Worm (Caenorhabditis elegans) whole organism, L4/young adult: ENCODE results near the gene C18H7.11.

Source experiments
- W03F9.2 ChIP-seq: fragments of 150-350 bp; optimal IDR thresholded peaks from 2 replicates; lab custom pipeline; 2014; ENCODE audit warnings: missing biosample characterization, missing genetic modification characterization
- dao-5 ChIP-seq: sonication (generic microtip); optimal IDR thresholded peaks from 2 replicates; lab custom pipeline; 2016; ENCODE audit warnings: missing genotype, missing genetic modification characterization, moderate library complexity, missing compliant biosample characterization
- him-1 ChIP-seq: sonication (generic microtip); optimal IDR thresholded peaks from 2 replicates; lab custom pipeline; 2016; ENCODE audit warnings: missing genotype, missing genetic modification reagents, missing genetic modification characterization, missing compliant biosample characterization

The C18H7.11 gene

ce11 chrIV:584039-584438, 12.7 kb upstream of the C18H7.11 start:
- TF ChIP-seq W03F9.2 (tag; lab: Kevin White, UChicago) (no peak), dao-5 (no peak), him-1 (tag; lab: Kevin White, UChicago) (no peak)

ce11 chrIV:587729-588128, 9.0 kb upstream of the C18H7.11 start, which contains the start of gene C18H7.12:
Gene C18H7.12 (minus strand): TSS chrIV:587829.
- no peak for TF ChIP-seq W03F9.2 (tag; lab: Kevin White, UChicago)
- TF ChIP-seq dao-5 = no peak
- no peak for TF ChIP-seq him-1 (tag; lab: Kevin White, UChicago)

ce11 chrIV:592382-592781, 4.3 kb upstream of the C18H7.11 start, which contains the start of gene C18H7.6:
Gene C18H7.6 (minus strand): TSS chrIV:592485.
- no peak for TF ChIP-seq W03F9.2 (tag; lab: Kevin White, UChicago)
- no peak for TF ChIP-seq dao-5
- TF ChIP-seq him-1 (tag; lab: Kevin White, UChicago) = no peak

ce11 chrIV:593029-593428, 3.7 kb upstream of the C18H7.11 start, which contains the start of gene C18H7.4:
Gene C18H7.4 (plus strand): TSS chrIV:593329.
- TF ChIP-seq W03F9.2 (tag; lab: Kevin White, UChicago) = no peak
- no peak for TF ChIP-seq him-1 (tag; lab: Kevin White, UChicago)
- no peak for TF ChIP-seq dao-5

ce11 chrIV:594840-595239, 1.9 kb upstream of the C18H7.11 start:
- TF ChIP-seq him-1 (tag; lab: Kevin White, UChicago) = no peak
- TF ChIP-seq W03F9.2 (tag; lab: Kevin White, UChicago) = no peak

- TF ChIP-seq him-1 (tag; lab: Kevin White, UChicago) = no peak
- TF ChIP-seq dao-5 = no peak
- TF ChIP-seq W03F9.2 (tag; lab: Kevin White, UChicago) = no peak
These were observed 4.9 kb downstream of the C18H7.11 start, which contains the start of gene srt-59 for ce11 chrIV:601595-601994. Gene srt-59 (minus strand): TSS chrIV:601695.

ce11 chrIV:603543-603942, 6.8 kb downstream of the C18H7.11 start, which contains the start of gene prmt-4:
Gene prmt-4 (minus strand): TSS chrIV:603643.
- TF ChIP-seq dao-5 (no peak), him-1 (tag; lab: Kevin White, UChicago) (no peak), W03F9.2 (tag; lab: Kevin White, UChicago) (no peak)

- no peak for TF ChIP-seq him-1 (tag; lab: Kevin White, UChicago)
- no peak for TF ChIP-seq W03F9.2 (tag; lab: Kevin White, UChicago)
These were observed 7.4 kb downstream of the C18H7.11 start, which contains the start of gene col-102 for ce11 chrIV:604144-604543. Gene col-102 (plus strand): TSS chrIV:604444.

- no peak for TF ChIP-seq dao-5
- TF ChIP-seq W03F9.2 (tag; lab: Kevin White, UChicago) = no peak
- no peak for TF ChIP-seq him-1 (tag; lab: Kevin White, UChicago)
These were observed 8.1 kb downstream of the C18H7.11 start for ce11 chrIV:604817-605216.

- TF ChIP-seq dao-5 = no peak
- TF ChIP-seq him-1 (tag; lab: Kevin White, UChicago) = no peak
- no peak for TF ChIP-seq W03F9.2 (tag; lab: Kevin White, UChicago)
These were observed 8.7 kb downstream of the C18H7.11 start for ce11 chrIV:605431-605830.

ce11 chrIV:606055-606454, 9.4 kb downstream of the C18H7.11 start, which contains the start of gene inx-18:
Gene inx-18 (plus strand): TSS chrIV:606355.
- TF ChIP-seq him-1 (tag; lab: Kevin White, UChicago) (no peak), W03F9.2 (tag; lab: Kevin White, UChicago) (no peak), dao-5 (no peak)

ce11 chrIV:607628-608027, 10.9 kb downstream of the C18H7.11 start:
- TF ChIP-seq him-1 (tag; lab: Kevin White, UChicago) (no peak), dao-5 (no peak), W03F9.2 (tag; lab: Kevin White, UChicago) (no peak)

- TF ChIP-seq dao-5 (no peak), him-1 (tag; lab: Kevin White, UChicago) (no peak), W03F9.2 (tag; lab: Kevin White, UChicago) (no peak)
These were observed 16.5 kb downstream of the C18H7.11 start for ce11 chrIV:613155-613554.

- TF ChIP-seq W03F9.2 (tag; lab: Kevin White, UChicago) = no peak
- TF ChIP-seq dao-5 = no peak
- TF ChIP-seq him-1 (tag; lab: Kevin White, UChicago) = no peak
These were observed 18.5 kb downstream of the C18H7.11 start, which contains the start of gene C18H7.1 for ce11 chrIV:615244-615643. Gene C18H7.1 (plus strand): TSS chrIV:615544.

- no peak for TF ChIP-seq dao-5
- TF ChIP-seq him-1 (tag; lab: Kevin White, UChicago) = no peak
- no peak for TF ChIP-seq W03F9.2 (tag; lab: Kevin White, UChicago)
These were observed 23.1 kb downstream of the C18H7.11 start for ce11 chrIV:619766-620165.
